Worm (Caenorhabditis elegans) whole organism, L1 larva: Measurements from ENCODE around the gene T23E1.3.
A peak's percentile ranks its signal among the peaks of the same experiment; 100 is the strongest.

Experiments
- C04F5.9 ChIP-seq: sonication (generic microtip); optimal IDR thresholded peaks from 2 replicates; lab custom pipeline; 2016; ENCODE audit warnings: missing genetic modification characterization, missing compliant biosample characterization
- C16A3.4 ChIP-seq: fragments of 150-350 bp; optimal IDR thresholded peaks from 2 replicates; lab custom pipeline; 2014; ENCODE audit warnings: missing biosample characterization, missing genetic modification characterization
- C34B4.2 ChIP-seq: sonication (generic microtip); optimal IDR thresholded peaks from 2 replicates; lab custom pipeline; 2017; ENCODE audit warnings: mild to moderate bottlenecking, missing genetic modification characterization, missing compliant biosample characterization
- F16B12.6 ChIP-seq: fragments of 150-350 bp; optimal IDR thresholded peaks from 2 replicates; lab custom pipeline; 2014; ENCODE audit warnings: missing biosample characterization, missing genetic modification characterization
- aha-1 ChIP-seq: fragments of 150-350 bp; optimal IDR thresholded peaks from 2 replicates; lab custom pipeline; 2014; ENCODE audit warnings: missing biosample characterization, missing genetic modification characterization
- alr-1 ChIP-seq: fragments of 200-800 bp; sonication (Bioruptor generic); optimal IDR thresholded peaks from 2 replicates; lab custom pipeline; 2018; ENCODE audit warnings: borderline replicate concordance, mild to moderate bottlenecking, missing genetic modification characterization, missing compliant biosample characterization
- aly-2 ChIP-seq: fragments of 150-350 bp; optimal IDR thresholded peaks from 2 replicates; lab custom pipeline; 2014; ENCODE audit warnings: missing biosample characterization, missing genetic modification characterization
- ceh-8 ChIP-seq: fragments of 200-800 bp; sonication (Bioruptor generic); optimal IDR thresholded peaks from 2 replicates; lab custom pipeline; 2018; ENCODE audit warnings: mild to moderate bottlenecking, missing genetic modification characterization, moderate library complexity, missing compliant biosample characterization
- ceh-82 ChIP-seq, 3 experiments: fragments of 150-350 bp in 1 of 3; sonication (generic microtip) in 2 of 3; optimal IDR thresholded peaks; 2 replicates each; lab custom pipeline; 2014 to 2017; ENCODE audit warnings: missing biosample characterization in 3 of 3, missing genetic modification characterization in 3 of 3
- ceh-88 ChIP-seq: fragments of 200-800 bp; sonication (Bioruptor generic); IDR thresholded peaks from 2 replicates; pipeline ENCODE4 v1.3.6; 2022; ENCODE audit warnings: missing genetic modification characterization, missing compliant biosample characterization
- ceh-90 ChIP-seq: sonication (generic microtip); optimal IDR thresholded peaks from 2 replicates; lab custom pipeline; 2016; ENCODE audit warnings: missing genetic modification characterization, missing compliant biosample characterization
- ces-1 ChIP-seq: fragments of 150-350 bp; optimal IDR thresholded peaks from 2 replicates; lab custom pipeline; 2014; ENCODE audit warnings: missing biosample characterization, missing genetic modification reagents, missing genetic modification characterization
- dsc-1 ChIP-seq: sonication (generic microtip); optimal IDR thresholded peaks from 2 replicates; lab custom pipeline; 2016; ENCODE audit warnings: mild to moderate bottlenecking, missing genetic modification characterization, missing compliant biosample characterization
- efl-1 ChIP-seq, 4 experiments: fragments of 150-350 bp; optimal IDR thresholded peaks in 3 of 4; peaks in 1 of 4; 1 replicate in 1 of 4; 2 replicates in 3 of 4; lab custom pipeline; 2014; ENCODE audit warnings: missing biosample characterization in 2 of 4, missing genetic modification characterization in 2 of 4, missing genetic modification reagents in 2 of 4
- egl-13 ChIP-seq: sonication (generic microtip); optimal IDR thresholded peaks from 2 replicates; lab custom pipeline; 2016; ENCODE audit warnings: missing genotype, missing genetic modification reagents, missing genetic modification characterization, missing compliant biosample characterization
- ets-5 ChIP-seq: fragments of 200-800 bp; sonication (Bioruptor generic); IDR thresholded peaks from 2 replicates; pipeline ENCODE4 v1.3.6; 2022; ENCODE audit warnings: missing genetic modification characterization, missing compliant biosample characterization
- fkh-10 ChIP-seq: sonication (generic microtip); optimal IDR thresholded peaks from 2 replicates; lab custom pipeline; 2017; ENCODE audit warnings: missing biosample characterization, missing genetic modification reagents, missing genetic modification characterization
- fkh-8 ChIP-seq: sonication (generic microtip); optimal IDR thresholded peaks from 2 replicates; lab custom pipeline; 2016; ENCODE audit warnings: mild to moderate bottlenecking, missing genetic modification characterization, missing compliant biosample characterization
- fos-1 ChIP-seq: fragments of 150-350 bp; optimal IDR thresholded peaks from 2 replicates; lab custom pipeline; 2014; ENCODE audit warnings: missing biosample characterization, missing genetic modification characterization
- hpl-2 ChIP-seq: fragments of 150-350 bp; optimal IDR thresholded peaks from 2 replicates; lab custom pipeline; 2014; ENCODE audit warnings: missing biosample characterization, missing genetic modification reagents, missing genetic modification characterization
- irx-1 ChIP-seq: sonication (generic microtip); optimal IDR thresholded peaks from 2 replicates; lab custom pipeline; 2016; ENCODE audit warnings: missing genetic modification characterization, missing compliant biosample characterization
- isw-1 ChIP-seq: fragments of 200-800 bp; sonication (Bioruptor generic); IDR thresholded peaks from 2 replicates; pipeline ENCODE4 v1.3.6; 2022; ENCODE audit warnings: missing genetic modification characterization, missing compliant biosample characterization
- jun-1 ChIP-seq: fragments of 150-350 bp; optimal IDR thresholded peaks from 2 replicates; lab custom pipeline; 2014; ENCODE audit warnings: missing biosample characterization, missing genetic modification reagents, missing genetic modification characterization
- lin-13 ChIP-seq: fragments of 150-350 bp; optimal IDR thresholded peaks from 2 replicates; lab custom pipeline; 2014; ENCODE audit warnings: missing biosample characterization, missing genetic modification reagents, missing genetic modification characterization
- lin-14 ChIP-seq: fragments of 200-800 bp; sonication (Bioruptor generic); optimal IDR thresholded peaks from 2 replicates; lab custom pipeline; 2018; ENCODE audit warnings: mild to moderate bottlenecking, missing genetic modification characterization, moderate library complexity, missing compliant biosample characterization
- lin-15B ChIP-seq: fragments of 150-350 bp; sonication (generic microtip); optimal IDR thresholded peaks from 3 replicates; lab custom pipeline; 2014; ENCODE audit warnings: missing biosample characterization, missing genetic modification characterization
- lin-35 ChIP-seq, 2 experiments: fragments of 150-350 bp; optimal IDR thresholded peaks; 2 replicates each; lab custom pipeline; 2014; ENCODE audit warnings: missing biosample characterization in 2 of 2, missing genetic modification characterization in 2 of 2, missing genetic modification reagents in 2 of 2
- lsy-2 ChIP-seq, 2 experiments: fragments of 150-350 bp; optimal IDR thresholded peaks; 2 replicates each; lab custom pipeline; 2014; ENCODE audit warnings: missing biosample characterization in 2 of 2, missing genetic modification characterization in 2 of 2
- mdl-1 ChIP-seq, 2 experiments: fragments of 150-350 bp; optimal IDR thresholded peaks; 2 replicates each; lab custom pipeline; 2014 to 2017; ENCODE audit warnings: missing biosample characterization in 2 of 2, missing genetic modification characterization in 2 of 2, inconsistent platforms in 1 of 2
- mep-1 ChIP-seq: fragments of 150-350 bp; optimal IDR thresholded peaks from 2 replicates; lab custom pipeline; 2014; ENCODE audit warnings: missing biosample characterization, missing genetic modification characterization
- nhr-11 ChIP-seq: fragments of 150-350 bp; optimal IDR thresholded peaks from 2 replicates; lab custom pipeline; 2014; ENCODE audit warnings: missing biosample characterization, missing genetic modification characterization
- nhr-20 ChIP-seq: sonication (generic microtip); optimal IDR thresholded peaks from 2 replicates; lab custom pipeline; 2016; ENCODE audit warnings: mild to moderate bottlenecking, missing genetic modification characterization, missing compliant biosample characterization
- nhr-237 ChIP-seq: fragments of 150-350 bp; optimal IDR thresholded peaks from 2 replicates; lab custom pipeline; 2014; ENCODE audit warnings: missing biosample characterization, missing genetic modification characterization
- nhr-47 ChIP-seq: sonication (generic microtip); optimal IDR thresholded peaks from 2 replicates; lab custom pipeline; 2016; ENCODE audit warnings: mild to moderate bottlenecking, missing genetic modification characterization, moderate library complexity, missing compliant biosample characterization
- nhr-71 ChIP-seq: sonication (generic microtip); optimal IDR thresholded peaks from 2 replicates; lab custom pipeline; 2016; ENCODE audit warnings: mild to moderate bottlenecking, missing genetic modification characterization, moderate library complexity, missing compliant biosample characterization
- nhr-77 ChIP-seq: fragments of 150-350 bp; optimal IDR thresholded peaks from 2 replicates; lab custom pipeline; 2014; ENCODE audit warnings: missing biosample characterization, missing genetic modification characterization
- nhr-90 ChIP-seq: sonication (generic microtip); optimal IDR thresholded peaks from 2 replicates; lab custom pipeline; 2016; ENCODE audit warnings: mild to moderate bottlenecking, missing genetic modification characterization, missing compliant biosample characterization; ENCODE audit not compliant: poor library complexity
- pqm-1 ChIP-seq: sonication (generic microtip); optimal IDR thresholded peaks from 3 replicates; lab custom pipeline; 2017; ENCODE audit warnings: missing biosample characterization, missing genetic modification characterization
- rnt-1 ChIP-seq: sonication (generic microtip); optimal IDR thresholded peaks from 2 replicates; lab custom pipeline; 2016; ENCODE audit warnings: mild to moderate bottlenecking, missing genetic modification characterization, moderate library complexity, missing compliant biosample characterization
- skn-1 ChIP-seq: fragments of 150-350 bp; optimal IDR thresholded peaks from 2 replicates; lab custom pipeline; 2014; ENCODE audit warnings: missing biosample characterization, missing genetic modification characterization
- snu-23 ChIP-seq: sonication (generic microtip); optimal IDR thresholded peaks from 2 replicates; lab custom pipeline; 2016; ENCODE audit warnings: missing genetic modification characterization, missing compliant biosample characterization
- sox-4 ChIP-seq: sonication (generic microtip); optimal IDR thresholded peaks from 2 replicates; lab custom pipeline; 2016; ENCODE audit warnings: missing genetic modification characterization, missing compliant biosample characterization
- sup-37 ChIP-seq: fragments of 200-800 bp; sonication (Bioruptor generic); optimal IDR thresholded peaks from 2 replicates; lab custom pipeline; 2018; ENCODE audit warnings: mild to moderate bottlenecking, missing genetic modification characterization, missing compliant biosample characterization
- swsn-7 ChIP-seq: sonication (generic microtip); optimal IDR thresholded peaks from 2 replicates; lab custom pipeline; 2016; ENCODE audit warnings: missing genetic modification characterization, missing compliant biosample characterization
- tbx-2 ChIP-seq: sonication (generic microtip); optimal IDR thresholded peaks from 2 replicates; lab custom pipeline; 2016; ENCODE audit warnings: missing genetic modification characterization, missing compliant biosample characterization
- tlp-1 ChIP-seq: fragments of 150-350 bp; optimal IDR thresholded peaks from 2 replicates; lab custom pipeline; 2014; ENCODE audit warnings: missing biosample characterization, missing genetic modification characterization
- unc-62 ChIP-seq: fragments of 150-350 bp; optimal IDR thresholded peaks from 2 replicates; lab custom pipeline; 2014; ENCODE audit warnings: missing biosample characterization, missing genetic modification reagents, missing genetic modification characterization
- unc-86 ChIP-seq: sonication (generic microtip); optimal IDR thresholded peaks from 2 replicates; lab custom pipeline; 2016; ENCODE audit warnings: missing genetic modification characterization, missing compliant biosample characterization
- unc-98 ChIP-seq: fragments of 200-800 bp; sonication (Bioruptor generic); IDR thresholded peaks from 2 replicates; pipeline ENCODE4 v1.3.6; 2022; ENCODE audit warnings: missing genetic modification characterization, missing compliant biosample characterization
- vab-15 ChIP-seq: sonication (generic microtip); optimal IDR thresholded peaks from 2 replicates; lab custom pipeline; 2017; ENCODE audit warnings: missing genotype, mild to moderate bottlenecking, missing genetic modification characterization, missing compliant biosample characterization
- zag-1 ChIP-seq: fragments of 150-350 bp; optimal IDR thresholded peaks from 2 replicates; lab custom pipeline; 2014; ENCODE audit warnings: missing biosample characterization, missing genetic modification characterization
- zip-4 ChIP-seq: fragments of 200-800 bp; sonication (Bioruptor generic); optimal IDR thresholded peaks from 2 replicates; lab custom pipeline; 2018; ENCODE audit warnings: mild to moderate bottlenecking, missing genetic modification characterization, moderate library complexity, missing compliant biosample characterization
- ztf-11 ChIP-seq, 2 experiments: sonication (generic microtip); optimal IDR thresholded peaks; 2 replicates each; lab custom pipeline; 2016 to 2017; ENCODE audit warnings: missing genetic modification characterization in 2 of 2, missing biosample characterization in 1 of 2, missing compliant biosample characterization in 1 of 2
- ztf-4 ChIP-seq: fragments of 150-350 bp; optimal IDR thresholded peaks from 2 replicates; lab custom pipeline; 2014; ENCODE audit warnings: missing biosample characterization, missing genetic modification characterization

The T23E1.3 gene

ce11 chrIV:3135000-3135399 is 10.7 kb upstream of the T23E1.3 start:
- TF ChIP-seq ceh-90 (tag; lab: Kevin White, UChicago): no peak
- no peak for TF ChIP-seq nhr-237 (tag; lab: Kevin White, UChicago)
- TF ChIP-seq unc-62 (GFP tag; lab: Kevin White, UChicago): no peak
- 0 out of 2 replicates have a peak, but pooled peaks have one; percentile 21 for TF ChIP-seq ceh-88 (GFP tag; lab: Robert Waterston, UW)
- no peak for TF ChIP-seq tlp-1
- peak; percentile 67 for TF ChIP-seq nhr-71 (tag; lab: Kevin White, UChicago)
- no peak for TF ChIP-seq C04F5.9 (tag; lab: Kevin White, UChicago)
- no peak for TF ChIP-seq aha-1
- no peak for TF ChIP-seq C34B4.2 (tag; lab: Kevin White, UChicago)
- peak; percentile 35 for TF ChIP-seq irx-1
- TF ChIP-seq mep-1 (tag; lab: Kevin White, UChicago): peak; percentile 19
- peak; percentile 50 for TF ChIP-seq zag-1 (tag; lab: Kevin White, UChicago)
- TF ChIP-seq nhr-11: no peak
- peak; percentile 15 to 75 (median 40) for TF ChIP-seq ceh-82 (tag; optimal IDR thresholded peaks at IDR 0.05; lab: Kevin White, UChicago)
- peak; percentile 38 for TF ChIP-seq lin-13 (GFP tag; lab: Kevin White, UChicago)
- TF ChIP-seq aly-2 (tag; lab: Kevin White, UChicago): no peak
- TF ChIP-seq lin-35 (GFP tag; optimal IDR thresholded peaks at IDR 0.05; lab: Kevin White, UChicago): peak in 1 of 2 experiments; percentile 51
- TF ChIP-seq lin-14: peak; percentile 97
- no peak for TF ChIP-seq sox-4 (tag; lab: Kevin White, UChicago)
- TF ChIP-seq ztf-11 (tag; optimal IDR thresholded peaks at IDR 0.05; lab: Kevin White, UChicago): no peak
- peak; percentile 5 to 62 for TF ChIP-seq lsy-2 (tag; optimal IDR thresholded peaks at IDR 0.05; lab: Kevin White, UChicago)
- TF ChIP-seq ztf-4: no peak
- peak; percentile 31 for TF ChIP-seq egl-13 (tag; lab: Kevin White, UChicago)
- TF ChIP-seq nhr-77 (tag; lab: Kevin White, UChicago): no peak
- TF ChIP-seq alr-1 (tag; lab: Kevin White, UChicago): no peak
- TF ChIP-seq swsn-7 (tag; lab: Kevin White, UChicago): peak; percentile 57
- TF ChIP-seq zip-4 (GFP tag; lab: Kevin White, UChicago): no peak
- TF ChIP-seq pqm-1 (tag; lab: Kevin White, UChicago): no peak
- TF ChIP-seq fkh-8 (tag; lab: Kevin White, UChicago): peak; percentile 87
- no peak for TF ChIP-seq F16B12.6 (tag; lab: Kevin White, UChicago)
- TF ChIP-seq C16A3.4: no peak
- no peak for TF ChIP-seq hpl-2 (GFP tag; lab: Kevin White, UChicago)
- TF ChIP-seq unc-86: peak; percentile 55
- peak; percentile 73 for TF ChIP-seq fkh-10 (GFP tag; lab: Kevin White, UChicago)
- TF ChIP-seq tbx-2 (tag; lab: Kevin White, UChicago): peak; percentile 53
- TF ChIP-seq nhr-20 (tag; lab: Kevin White, UChicago): no peak
- TF ChIP-seq dsc-1 (tag; lab: Kevin White, UChicago): peak; percentile 11
- TF ChIP-seq skn-1 (tag; lab: Kevin White, UChicago): no peak
- TF ChIP-seq nhr-47: peak; percentile 63
- no peak for TF ChIP-seq unc-98 (GFP tag; lab: Robert Waterston, UW)
- TF ChIP-seq ces-1 (GFP tag; lab: Kevin White, UChicago): peak; percentile 60
- TF ChIP-seq sup-37 (GFP tag; lab: Kevin White, UChicago): no peak
- peak; percentile 0 to 27 for TF ChIP-seq efl-1 (optimal IDR thresholded peaks at IDR 0.05; lab: Kevin White, UChicago)
- peak in 1 of 2 experiments; percentile 1 for TF ChIP-seq efl-1 (GFP tag; optimal IDR thresholded peaks at IDR 0.05 in 1 of 2; lab: Kevin White, UChicago)
- no peak for TF ChIP-seq lin-15B (tag; lab: Kevin White, UChicago)
- TF ChIP-seq ets-5 (GFP tag; lab: Robert Waterston, UW): no peak
- peak; percentile 5 for TF ChIP-seq rnt-1 (tag; lab: Kevin White, UChicago)
- peak; percentile 49 for TF ChIP-seq snu-23 (GFP tag; lab: Kevin White, UChicago)
- no peak for TF ChIP-seq vab-15 (tag; lab: Kevin White, UChicago)
- TF ChIP-seq isw-1 (GFP tag; lab: Robert Waterston, UW): peak; percentile 33
- no peak for TF ChIP-seq fos-1
- TF ChIP-seq mdl-1 (tag; optimal IDR thresholded peaks at IDR 0.05; lab: Kevin White, UChicago): no peak
- no peak for TF ChIP-seq ceh-8 (GFP tag; lab: Kevin White, UChicago)
- no peak for TF ChIP-seq nhr-90 (tag; lab: Kevin White, UChicago)
- TF ChIP-seq jun-1 (tag; lab: Kevin White, UChicago): no peak
